Worm (Caenorhabditis elegans): ENCODE data around the gene nhr-177.

The nhr-177 gene

ce11 chrV:1583242-1583641, 26.8 kb upstream of the nhr-177 start:
- TF ChIP-seq set-16 (GFP tag; IDR thresholded peaks at IDR 0.05) (peak; percentile 56; the same call in 1 of the 2 replicates), mes-2 (tag; optimal IDR thresholded peaks at IDR 0.05; ENCODE audit: poor library complexity, severe bottlenecking) (no peak)

DNA sequence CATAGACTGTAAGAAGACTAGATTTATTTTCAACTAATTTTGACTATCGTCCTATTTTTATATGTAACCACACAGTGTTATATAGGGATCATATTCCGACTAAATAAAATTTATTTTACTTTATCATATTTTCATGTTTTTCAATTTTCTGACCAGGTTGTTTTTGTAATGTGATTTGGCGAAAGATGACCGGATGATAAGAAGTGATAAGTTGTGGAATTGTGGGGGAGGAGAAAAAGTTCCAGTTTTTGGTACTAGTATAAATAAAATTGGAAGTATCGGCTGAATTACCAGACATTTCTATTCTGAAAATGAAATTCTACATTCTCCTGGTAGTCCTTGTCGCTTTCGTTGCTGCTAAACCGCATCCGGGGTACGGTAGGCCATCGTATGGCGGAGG, 24.7 kb upstream of the nhr-177 start, which contains the start of gene F16B4.7:
Gene F16B4.7 (plus strand): TSS at position 301 of the 400 bp plus-strand sequence.
- TF ChIP-seq unc-62 (GFP tag; optimal IDR thresholded peaks at IDR 0.05 in 1 of 2) (peak in 1 of 2 experiments; percentile 31), unc-62 (tag; optimal IDR thresholded peaks at IDR 0.05) (no peak), jun-1 (tag; optimal IDR thresholded peaks at IDR 0.05) (no peak)

ce11 chrV:1586906-1587305, 23.2 kb upstream of the nhr-177 start, which contains the start of gene F16B4.6:
TSS of gene F16B4.6 (plus strand) at chrV:1587206.
- TF ChIP-seq daf-19 (GFP tag; conservative IDR thresholded peaks at IDR 0.05) (no peak), mdt-29 (GFP tag; IDR thresholded peaks at IDR 0.05) (no peak), nhr-48 (tag; optimal IDR thresholded peaks at IDR 0.05) (no peak), zfp-2 (tag; optimal IDR thresholded peaks at IDR 0.05) (no peak), nhr-11 (tag; optimal IDR thresholded peaks at IDR 0.05) (no peak), ceh-82 (tag; optimal IDR thresholded peaks at IDR 0.05) (no peak), spr-1 (tag; optimal IDR thresholded peaks at IDR 0.05) (no peak)

ce11 chrV:1588128-1588527, 21.9 kb upstream of the nhr-177 start, which contains the start of gene F16B4.5:
TSS of gene F16B4.5 (plus strand) at chrV:1588428.
- no peak for TF ChIP-seq zfp-3 (GFP tag; conservative IDR thresholded peaks at IDR 0.05)

DNA sequence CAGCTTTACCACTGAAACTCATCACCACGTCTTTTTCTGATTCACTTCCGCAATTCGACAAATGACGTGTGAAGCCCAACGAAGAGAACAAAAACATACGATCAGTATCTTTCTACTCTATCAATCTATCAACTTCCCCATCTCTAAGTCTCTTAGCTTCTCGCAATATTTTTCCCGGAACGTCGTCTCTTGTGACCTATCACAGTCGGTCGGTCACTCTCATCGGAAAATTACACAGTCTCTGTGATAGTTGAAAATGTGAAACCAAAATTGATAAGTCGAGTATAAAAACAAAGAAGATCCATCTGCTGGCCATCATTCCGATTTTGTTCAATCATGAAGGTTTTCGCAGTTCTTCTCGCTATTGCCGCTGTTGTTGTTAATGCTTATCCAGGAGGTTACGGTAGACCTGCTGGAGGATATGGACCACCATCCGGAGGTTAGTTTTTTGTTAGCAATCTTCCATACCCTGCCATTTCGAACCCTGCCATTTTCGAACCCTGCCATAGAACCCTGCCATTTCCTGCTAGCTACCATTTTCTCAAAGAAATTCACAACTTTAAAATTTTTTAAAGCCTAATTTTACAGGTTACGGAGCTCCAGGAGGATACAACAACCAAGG, 16.2 kb upstream of the nhr-177 start, which contains the start of gene F16B4.4:
Gene F16B4.4 (plus strand): TSS at position 221 of the 622 bp plus-strand sequence.
- TF ChIP-seq hlh-11 (tag; optimal IDR thresholded peaks at IDR 0.05) (peak; percentile 59), Y105C5A.15 (GFP tag; IDR thresholded peaks at IDR 0.05) (no peak), ama-1 (optimal IDR thresholded peaks at IDR 0.05) (peak; percentile 30), nhr-10 (tag; optimal IDR thresholded peaks at IDR 0.05) (peak; percentile 70), mxl-3 (GFP tag; optimal IDR thresholded peaks at IDR 0.05) (peak; percentile 55), ztf-7 (tag; optimal IDR thresholded peaks at IDR 0.05) (no peak), lsy-2 (tag; optimal IDR thresholded peaks at IDR 0.05) (peak; percentile 8 to 15), mdl-1 (tag; optimal IDR thresholded peaks at IDR 0.05) (peak in 1 of 2 experiments; percentile 6), nhr-28 (tag; optimal IDR thresholded peaks at IDR 0.05) (peak; percentile 81), daf-16 (GFP tag; optimal IDR thresholded peaks at IDR 0.05) (no peak), daf-16 (tag; optimal IDR thresholded peaks at IDR 0.05) (no peak), lin-29 (GFP tag; IDR thresholded peaks at IDR 0.05) (no peak), hlh-30 (tag; optimal IDR thresholded peaks at IDR 0.05; ENCODE audit: insufficient read depth) (peak; percentile 50), nhr-77 (tag; optimal IDR thresholded peaks at IDR 0.05) (peak; percentile 2), ceh-44 (GFP tag; IDR thresholded peaks at IDR 0.05) (no peak), sdz-12 (GFP tag; optimal IDR thresholded peaks at IDR 0.05) (no peak), unc-62 (GFP tag; optimal IDR thresholded peaks at IDR 0.05 in 1 of 2) (peak in 1 of 2 experiments; percentile 79), unc-62 (tag; optimal IDR thresholded peaks at IDR 0.05) (no peak), lin-15B (tag; optimal IDR thresholded peaks at IDR 0.05) (no peak)

- peak; percentile 55 for TF ChIP-seq T26A8.4 (GFP tag; IDR thresholded peaks at IDR 0.05)
- TF ChIP-seq zfp-3 (GFP tag; conservative IDR thresholded peaks at IDR 0.05): peak; percentile 56; the same call in 1 of the 2 replicates
- TF ChIP-seq dmd-6 (GFP tag; IDR thresholded peaks at IDR 0.05): peak; percentile 11; the same call in 1 of the 2 replicates
- TF ChIP-seq rbr-2 (tag; optimal IDR thresholded peaks at IDR 0.05): no peak
Measured at ce11 chrV:1594554-1595092, 15.4 kb upstream of the nhr-177 start.

All from whole organism, L4 larva.